Worm (Caenorhabditis elegans) whole organism, L3 larva: ENCODE results near the gene sre-15.

ENCODE experiments used
- ZK546.5 ChIP-seq: sonication (generic microtip); optimal IDR thresholded peaks from 2 replicates; lab custom pipeline; 2017; ENCODE audit warnings: missing biosample characterization, missing genetic modification characterization
- egl-27 ChIP-seq: sonication (generic microtip); optimal IDR thresholded peaks from 4 replicates; lab custom pipeline; 2017; ENCODE audit warnings: missing biosample characterization, missing genetic modification reagents, missing genetic modification characterization
- mdl-1 ChIP-seq: fragments of 150-350 bp; optimal IDR thresholded peaks from 2 replicates; lab custom pipeline; 2014; ENCODE audit warnings: missing biosample characterization, missing genetic modification characterization
- nhr-11 ChIP-seq: fragments of 150-350 bp; optimal IDR thresholded peaks from 2 replicates; lab custom pipeline; 2014; ENCODE audit warnings: missing biosample characterization, missing genetic modification characterization
- nhr-237 ChIP-seq: fragments of 150-350 bp; optimal IDR thresholded peaks from 2 replicates; lab custom pipeline; 2014; ENCODE audit warnings: missing biosample characterization, missing genetic modification characterization

ce11 chrIV:12197679-12198078 is 46.9 kb downstream of the sre-15 start:
- TF ChIP-seq nhr-11 (tag; lab: Kevin White, UChicago): no peak
- no peak for TF ChIP-seq egl-27
- no peak for TF ChIP-seq ZK546.5
- TF ChIP-seq nhr-237 (tag; lab: Kevin White, UChicago): no peak
- TF ChIP-seq mdl-1: no peak
